Fruit fly (Drosophila melanogaster) whole organism, prepupa: ENCODE results near the gene STUB1.
A peak's percentile ranks its signal among the peaks of the same experiment; 100 is the strongest.

ENCODE experiments used
- CG11902 ChIP-seq: fragments of 200-800 bp; sonication (Bioruptor generic); optimal IDR thresholded peaks from 3 replicates; lab custom pipeline; 2016; ENCODE audit warnings: missing biosample characterization, missing genetic modification characterization
- CG15336 ChIP-seq: fragments of 200-800 bp; sonication (Bioruptor generic); IDR thresholded peaks from 2 replicates; pipeline ENCODE4 v1.3.6; 2022; ENCODE audit warnings: missing biosample characterization, missing genetic modification characterization
- CG1621 ChIP-seq: fragments of 200-800 bp; sonication (Bioruptor generic); optimal IDR thresholded peaks from 3 replicates; lab custom pipeline; 2018; ENCODE audit warnings: missing biosample characterization, mild to moderate bottlenecking, missing genetic modification characterization
- CG16779 ChIP-seq: fragments of 200-800 bp; sonication (Bioruptor generic); optimal IDR thresholded peaks from 3 replicates; lab custom pipeline; 2017; ENCODE audit warnings: missing biosample characterization, mild to moderate bottlenecking, missing genetic modification characterization
- CG3032 ChIP-seq: fragments of 200-800 bp; optimal IDR thresholded peaks from 2 replicates; lab custom pipeline; 2019; ENCODE audit warnings: missing biosample characterization, mild to moderate bottlenecking, missing genetic modification characterization, moderate library complexity
- CG31627 ChIP-seq: fragments of 200-800 bp; sonication (Bioruptor generic); optimal IDR thresholded peaks from 3 replicates; lab custom pipeline; 2016; ENCODE audit warnings: missing biosample characterization, missing genetic modification characterization
- CG34406 ChIP-seq: fragments of 200-800 bp; sonication (Bioruptor generic); optimal IDR thresholded peaks from 3 replicates; lab custom pipeline; 2016; ENCODE audit warnings: missing biosample characterization, missing genetic modification characterization
- CG3919 ChIP-seq: fragments of 200-800 bp; sonication (Bioruptor generic); optimal IDR thresholded peaks from 3 replicates; lab custom pipeline; 2016; ENCODE audit warnings: missing biosample characterization, missing genetic modification characterization
- CG4318 ChIP-seq: fragments of 200-800 bp; sonication (Bioruptor generic); optimal IDR thresholded peaks from 3 replicates; lab custom pipeline; 2017; ENCODE audit warnings: missing biosample characterization, mild to moderate bottlenecking, missing genetic modification characterization
- CG6163 ChIP-seq: fragments of 200-800 bp; sonication (Bioruptor generic); IDR thresholded peaks from 3 replicates; pipeline ENCODE4 v1.3.6; 2022; ENCODE audit warnings: missing biosample characterization, missing genetic modification characterization
- CG6792 ChIP-seq: fragments of 200-800 bp; sonication (Bioruptor generic); optimal IDR thresholded peaks from 3 replicates; lab custom pipeline; 2016; ENCODE audit warnings: missing biosample characterization, missing genetic modification characterization
- CG7368 ChIP-seq: fragments of 200-800 bp; sonication (Bioruptor generic); optimal IDR thresholded peaks from 3 replicates; lab custom pipeline; 2016; ENCODE audit warnings: missing biosample characterization, missing genetic modification characterization
- CG8119 ChIP-seq: fragments of 200-800 bp; sonication (Bioruptor generic); IDR thresholded peaks from 3 replicates; pipeline ENCODE4 v1.3.6; 2022; ENCODE audit warnings: missing biosample characterization, missing genetic modification characterization
- CG8319 ChIP-seq: fragments of 200-800 bp; sonication (Bioruptor generic); optimal IDR thresholded peaks from 3 replicates; lab custom pipeline; 2016; ENCODE audit warnings: missing biosample characterization, missing genetic modification characterization
- CG9139 ChIP-seq: fragments of 200-800 bp; sonication (Bioruptor generic); optimal IDR thresholded peaks from 3 replicates; lab custom pipeline; 2017; ENCODE audit warnings: missing biosample characterization, mild to moderate bottlenecking, missing genetic modification characterization
- Eip78C ChIP-seq: fragments of 200-800 bp; sonication (Bioruptor generic); peaks from one replicate; lab custom pipeline; 2016; ENCODE audit warnings: missing biosample characterization, missing genetic modification characterization
- Eip93F ChIP-seq: fragments of 200-800 bp; sonication (Bioruptor generic); optimal IDR thresholded peaks from 2 replicates; lab custom pipeline; 2016; ENCODE audit warnings: missing biosample characterization, mild to moderate bottlenecking, missing genetic modification characterization
- Ets96B ChIP-seq: fragments of 200-800 bp; optimal IDR thresholded peaks from 2 replicates; lab custom pipeline; 2019; ENCODE audit warnings: missing biosample characterization, mild to moderate bottlenecking, missing genetic modification characterization, moderate library complexity
- Met ChIP-seq: fragments of 200-800 bp; sonication (Bioruptor generic); optimal IDR thresholded peaks from 3 replicates; lab custom pipeline; 2016; ENCODE audit warnings: missing biosample characterization, missing genetic modification characterization
- OdsH ChIP-seq: fragments of 200-800 bp; sonication (Bioruptor generic); optimal IDR thresholded peaks from 3 replicates; lab custom pipeline; 2016; ENCODE audit warnings: missing biosample characterization, missing genetic modification characterization
- Sox15 ChIP-seq: fragments of 200-800 bp; sonication (Bioruptor generic); optimal IDR thresholded peaks from 3 replicates; lab custom pipeline; 2016; ENCODE audit warnings: missing biosample characterization, missing genetic modification characterization
- acj6 ChIP-seq: fragments of 200-800 bp; sonication (Bioruptor generic); optimal IDR thresholded peaks from 3 replicates; lab custom pipeline; 2016; ENCODE audit warnings: missing biosample characterization, missing genetic modification characterization
- cyc ChIP-seq: fragments of 200-800 bp; sonication (Bioruptor generic); optimal IDR thresholded peaks from 3 replicates; lab custom pipeline; 2016; ENCODE audit warnings: missing biosample characterization, missing genetic modification characterization
- dac ChIP-seq: fragments of 200-800 bp; sonication (Bioruptor generic); optimal IDR thresholded peaks from 2 replicates; lab custom pipeline; 2017; ENCODE audit warnings: missing biosample characterization, mild to moderate bottlenecking, missing genetic modification characterization
- dsx ChIP-seq: fragments of 200-800 bp; optimal IDR thresholded peaks from 3 replicates; lab custom pipeline; 2019; ENCODE audit warnings: missing biosample characterization, mild to moderate bottlenecking, missing genetic modification characterization, moderate library complexity; ENCODE audit not compliant: poor library complexity, severe bottlenecking
- eg ChIP-seq: fragments of 200-800 bp; sonication (Bioruptor generic); IDR thresholded peaks from 3 replicates; pipeline ENCODE4 v1.3.6; 2022; ENCODE audit warnings: missing biosample characterization, missing genetic modification characterization
- esn ChIP-seq: fragments of 200-800 bp; sonication (Bioruptor generic); optimal IDR thresholded peaks from 2 replicates; lab custom pipeline; 2016; ENCODE audit warnings: missing biosample characterization, mild to moderate bottlenecking, missing genetic modification characterization, moderate library complexity
- fd59A ChIP-seq: fragments of 200-800 bp; sonication (Bioruptor generic); optimal IDR thresholded peaks from 2 replicates; lab custom pipeline; 2017; ENCODE audit warnings: missing biosample characterization, mild to moderate bottlenecking, missing genetic modification characterization, missing genetic modification reagents
- fkh ChIP-seq: fragments of 200-800 bp; sonication (Bioruptor generic); optimal IDR thresholded peaks from 3 replicates; lab custom pipeline; 2017; ENCODE audit warnings: missing biosample characterization, mild to moderate bottlenecking, missing genetic modification characterization, moderate library complexity
- lz ChIP-seq: fragments of 200-800 bp; sonication (Bioruptor generic); optimal IDR thresholded peaks from 3 replicates; lab custom pipeline; 2016; ENCODE audit warnings: missing biosample characterization, missing genetic modification characterization
- ss ChIP-seq, 2 experiments: fragments of 200-800 bp; sonication (Bioruptor generic); optimal IDR thresholded peaks; 2 replicates in 1 of 2; 3 replicates in 1 of 2; lab custom pipeline; 2017 to 2018; ENCODE audit warnings: mild to moderate bottlenecking in 2 of 2, missing biosample characterization in 2 of 2, missing genetic modification characterization in 2 of 2, moderate library complexity in 1 of 2
- svp ChIP-seq: fragments of 200-800 bp; sonication (Bioruptor generic); peaks from one replicate; lab custom pipeline; 2016; ENCODE audit warnings: missing biosample characterization, missing genetic modification characterization
- topi ChIP-seq: fragments of 200-800 bp; sonication (Bioruptor generic); optimal IDR thresholded peaks from 3 replicates; lab custom pipeline; 2016; ENCODE audit warnings: missing biosample characterization, missing genetic modification characterization
- vri ChIP-seq: fragments of 200-800 bp; sonication (Bioruptor generic); optimal IDR thresholded peaks from 3 replicates; lab custom pipeline; 2016; ENCODE audit warnings: missing biosample characterization, mild to moderate bottlenecking, missing genetic modification characterization

Gene STUB1

dm6 chr2L:10428528-10428927 lies 8.8 kb upstream of the STUB1 start, which contains the start of gene CG5188 (continued):
- TF ChIP-seq CG3032 (tag; lab: Kevin White, UChicago) (peak; percentile 52), dac (GFP tag; lab: Kevin White, UChicago) (no peak), CG8119 (GFP tag; lab: Robert Waterston, UW) (no peak; the same call in 1 of the 3 replicates), cyc (peak; percentile 23), esn (peak; percentile 64), dsx (GFP tag; lab: Kevin White, UChicago) (no peak), Ets96B (tag; lab: Kevin White, UChicago) (peak; percentile 49), CG9139 (GFP tag; lab: Kevin White, UChicago) (no peak), OdsH (GFP tag; lab: Kevin White, UChicago) (peak; percentile 51), CG7368 (no peak), CG4318 (GFP tag; lab: Kevin White, UChicago) (no peak)

dm6 chr2L:10430802-10431476 lies 6.4 kb upstream of the STUB1 start, which contains the start of the genes Bug22 and TfIIB:
Gene Bug22 (minus strand): TSS chr2L:10430918.
Gene TfIIB (plus strand): TSS chr2L:10431338.
- peak; percentile 25 for TF ChIP-seq CG8319
- peak; percentile 64 for TF ChIP-seq CG34406 (GFP tag; lab: Kevin White, UChicago)
- TF ChIP-seq Eip93F (GFP tag; lab: Kevin White, UChicago): no peak
- TF ChIP-seq CG8119 (GFP tag; lab: Robert Waterston, UW): no peak
- TF ChIP-seq acj6 (GFP tag; lab: Kevin White, UChicago): peak; percentile 74
- peak; percentile 82 for TF ChIP-seq esn
- 0 out of 2 replicates have a peak, but pooled peaks have one; percentile 30 for TF ChIP-seq CG15336 (GFP tag; lab: Robert Waterston, UW)
- peak; percentile 72 for TF ChIP-seq lz (GFP tag; lab: Kevin White, UChicago)
- no peak for TF ChIP-seq CG4318 (GFP tag; lab: Kevin White, UChicago)
- peak; percentile 68 for TF ChIP-seq fkh (GFP tag; lab: Kevin White, UChicago)
- TF ChIP-seq CG6792 (GFP tag; lab: Kevin White, UChicago): peak; percentile 57
- TF ChIP-seq CG11902 (GFP tag; lab: Kevin White, UChicago): no peak
- peak; percentile 75 for TF ChIP-seq CG31627 (GFP tag; lab: Kevin White, UChicago)
- TF ChIP-seq Eip78C (GFP tag; lab: Kevin White, UChicago): peak; percentile 91
- TF ChIP-seq CG3032 (tag; lab: Kevin White, UChicago): peak; percentile 59
- TF ChIP-seq Sox15 (GFP tag; lab: Kevin White, UChicago): peak; percentile 41
- no peak for TF ChIP-seq CG3919 (GFP tag; lab: Kevin White, UChicago)
- TF ChIP-seq CG6163: peak; percentile 71; the same call in 2 of the 3 replicates
- peak; percentile 53 for TF ChIP-seq Ets96B (tag; lab: Kevin White, UChicago)
- TF ChIP-seq cyc: peak; percentile 78
- TF ChIP-seq topi (GFP tag; lab: Kevin White, UChicago): peak; percentile 69

- TF ChIP-seq fkh (GFP tag; lab: Kevin White, UChicago): peak; percentile 96
- TF ChIP-seq CG16779: no peak
Measured at dm6 chr2L:10435606-10436160, 1.7 kb upstream of the STUB1 start, which contains the start of the genes TBC1D16 and holn1. Gene TBC1D16 (minus strand): TSS chr2L:10435656. Gene holn1 (plus strand): TSS chr2L:10435995.

dm6 chr2L:10439174-10439573 lies 1.8 kb downstream of the STUB1 start, which contains the start of gene Nse4:
Gene Nse4 (plus strand): TSS chr2L:10439440.
- TF ChIP-seq eg (GFP tag; lab: Robert Waterston, UW): no peak
- TF ChIP-seq acj6 (GFP tag; lab: Kevin White, UChicago): no peak
- TF ChIP-seq Met (GFP tag; lab: Kevin White, UChicago): no peak
- no peak for TF ChIP-seq vri
- TF ChIP-seq CG3032 (tag; lab: Kevin White, UChicago): no peak
- no peak for TF ChIP-seq CG8119 (GFP tag; lab: Robert Waterston, UW)
- no peak for TF ChIP-seq ss (GFP tag; optimal IDR thresholded peaks at IDR 0.05; lab: Kevin White, UChicago)
- no peak for TF ChIP-seq fd59A (GFP tag; lab: Kevin White, UChicago)
- no peak for TF ChIP-seq dac (GFP tag; lab: Kevin White, UChicago)
- TF ChIP-seq svp (GFP tag; lab: Kevin White, UChicago): no peak
- no peak for TF ChIP-seq CG1621 (tag; lab: Kevin White, UChicago)
